Worm (Caenorhabditis elegans) whole organism, early embryonic: ENCODE measurements around the gene F58F12.4.

Source experiments
- B0310.2 ChIP-seq: sonication (generic microtip); optimal IDR thresholded peaks from 2 replicates; lab custom pipeline; 2016; ENCODE audit warnings: mild to moderate bottlenecking, missing genetic modification characterization, missing compliant biosample characterization
- F13C5.2 ChIP-seq: sonication (generic microtip); optimal IDR thresholded peaks from 2 replicates; lab custom pipeline; 2017; ENCODE audit warnings: mild to moderate bottlenecking, missing genetic modification characterization, inconsistent platforms, missing compliant biosample characterization
- aly-1 ChIP-seq: sonication (generic microtip); optimal IDR thresholded peaks from 2 replicates; lab custom pipeline; 2016; ENCODE audit warnings: missing genetic modification characterization, missing compliant biosample characterization
- ama-1 ChIP-seq: fragments of 150-350 bp; optimal IDR thresholded peaks from 2 replicates; lab custom pipeline; 2014
- ceh-13 ChIP-seq: fragments of 200-800 bp; sonication (Bioruptor generic); optimal IDR thresholded peaks from 2 replicates; lab custom pipeline; 2018; ENCODE audit warnings: mild to moderate bottlenecking, missing genetic modification characterization, missing compliant biosample characterization
- ceh-36 ChIP-seq: sonication (generic microtip); optimal IDR thresholded peaks from 2 replicates; lab custom pipeline; 2016; ENCODE audit warnings: missing genetic modification characterization, inconsistent platforms, missing compliant biosample characterization
- ets-7 ChIP-seq: sonication (generic microtip); optimal IDR thresholded peaks from 2 replicates; lab custom pipeline; 2016; ENCODE audit warnings: missing genotype, missing genetic modification characterization, missing compliant biosample characterization
- flt-1 ChIP-seq: fragments of 200-800 bp; sonication (Bioruptor generic); IDR thresholded peaks from 2 replicates; pipeline ENCODE4 v1.3.6; 2022; ENCODE audit warnings: missing genetic modification characterization, missing compliant biosample characterization
- hmbx-1 ChIP-seq: sonication (generic microtip); optimal IDR thresholded peaks from 2 replicates; lab custom pipeline; 2016; ENCODE audit warnings: mild to moderate bottlenecking, missing genetic modification characterization, missing compliant biosample characterization
- hmg-4 ChIP-seq: fragments of 200-800 bp; sonication (Bioruptor generic); optimal IDR thresholded peaks from 2 replicates; lab custom pipeline; 2018; ENCODE audit warnings: mild to moderate bottlenecking, missing genetic modification characterization, missing compliant biosample characterization
- hnd-1 ChIP-seq: sonication (generic microtip); optimal IDR thresholded peaks from 2 replicates; lab custom pipeline; 2016; ENCODE audit warnings: missing genetic modification characterization, missing compliant biosample characterization
- pes-1 ChIP-seq: fragments of 200-800 bp; sonication (Bioruptor generic); IDR thresholded peaks from 2 replicates; pipeline ENCODE4 v1.3.6; 2022; ENCODE audit warnings: missing genetic modification reagents, missing genetic modification characterization, missing compliant biosample characterization
- scrt-1 ChIP-seq: fragments of 200-800 bp; sonication (Bioruptor generic); IDR thresholded peaks from 2 replicates; pipeline ENCODE4 v1.3.6; 2022; ENCODE audit warnings: missing genetic modification characterization, missing compliant biosample characterization
- sea-1 ChIP-seq: fragments of 200-800 bp; sonication (Bioruptor generic); conservative IDR thresholded peaks from 2 replicates; pipeline ENCODE4 v1.3.6; 2022; ENCODE audit warnings: missing genetic modification characterization, missing compliant biosample characterization
- tbx-11 ChIP-seq: fragments of 200-800 bp; sonication (Bioruptor generic); IDR thresholded peaks from 2 replicates; pipeline ENCODE4 v1.3.6; 2022; ENCODE audit warnings: missing genetic modification characterization, missing compliant biosample characterization
- tbx-37 ChIP-seq: fragments of 200-800 bp; sonication (Bioruptor generic); conservative IDR thresholded peaks from 2 replicates; pipeline ENCODE4 v1.3.6; 2022; ENCODE audit warnings: missing genetic modification reagents, missing genetic modification characterization, missing compliant biosample characterization
- tra-4 ChIP-seq: sonication (generic microtip); optimal IDR thresholded peaks from 2 replicates; lab custom pipeline; 2017; ENCODE audit warnings: missing genetic modification characterization, missing compliant biosample characterization

The F58F12.4 gene

DNA sequence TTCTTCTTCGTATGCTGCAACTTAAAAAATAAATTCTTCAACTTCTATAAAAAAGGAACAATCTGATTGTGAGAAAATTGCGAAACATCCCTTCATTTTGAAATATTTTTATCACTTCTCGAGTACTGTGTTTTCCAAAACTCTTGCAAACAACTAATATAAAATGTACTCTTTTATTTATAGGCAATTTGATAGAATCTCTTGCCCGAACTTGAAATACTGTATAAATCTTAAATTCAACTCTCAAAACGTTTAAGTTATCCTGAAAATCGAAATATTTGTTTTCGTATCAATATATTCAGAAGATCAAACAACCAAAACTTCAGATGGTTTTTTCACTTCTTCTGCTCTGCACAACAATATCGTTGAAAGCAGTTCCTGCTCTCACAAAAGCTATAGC, at the start of gene F58F12.4:
TSS of gene F58F12.4 (plus strand) at position 301 of the 400 bp plus-strand sequence.
- TF ChIP-seq ama-1 (lab: Kevin White, UChicago) (no peak), ets-7 (tag; lab: Kevin White, UChicago) (no peak), F13C5.2 (tag; lab: Kevin White, UChicago) (no peak), flt-1 (GFP tag; lab: Robert Waterston, UW) (no peak), pes-1 (GFP tag; lab: Robert Waterston, UW) (no peak), scrt-1 (GFP tag; lab: Robert Waterston, UW) (no peak), hnd-1 (tag; lab: Kevin White, UChicago) (no peak), sea-1 (GFP tag; lab: Robert Waterston, UW) (no peak), tbx-37 (GFP tag; lab: Robert Waterston, UW) (no peak), ceh-36 (no peak), tra-4 (no peak), ceh-13 (GFP tag; lab: Kevin White, UChicago) (no peak), aly-1 (no peak), hmg-4 (no peak), tbx-11 (GFP tag; lab: Robert Waterston, UW) (no peak), hmbx-1 (tag; lab: Kevin White, UChicago) (no peak), B0310.2 (tag; lab: Kevin White, UChicago) (no peak)

DNA sequence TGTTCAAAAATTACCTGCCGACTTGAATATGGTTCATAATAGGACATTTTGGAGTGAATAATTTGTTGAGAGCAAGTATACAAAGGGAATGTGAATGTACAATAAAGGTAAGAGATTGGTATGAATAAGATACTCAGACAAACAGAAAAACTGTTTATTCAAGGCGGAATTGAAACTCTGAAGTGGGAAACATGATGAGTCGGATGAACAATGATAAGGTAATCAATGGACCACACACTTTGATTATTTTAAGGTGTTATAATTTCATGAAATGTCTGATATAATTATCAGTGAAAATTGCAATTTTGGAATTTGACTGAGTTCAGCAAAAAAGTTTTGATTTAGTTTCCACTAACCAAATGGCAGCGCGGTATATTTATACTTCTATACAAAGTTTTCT, 47.1 kb upstream of the F58F12.4 start:
- TF ChIP-seq sea-1 (GFP tag; lab: Robert Waterston, UW) (no peak), ets-7 (tag; lab: Kevin White, UChicago) (no peak), tra-4 (no peak), ama-1 (lab: Kevin White, UChicago) (no peak), tbx-37 (GFP tag; lab: Robert Waterston, UW) (no peak), scrt-1 (GFP tag; lab: Robert Waterston, UW) (no peak), ceh-13 (GFP tag; lab: Kevin White, UChicago) (no peak), F13C5.2 (tag; lab: Kevin White, UChicago) (no peak), B0310.2 (tag; lab: Kevin White, UChicago) (no peak), hmbx-1 (tag; lab: Kevin White, UChicago) (no peak), tbx-11 (GFP tag; lab: Robert Waterston, UW) (no peak), hnd-1 (tag; lab: Kevin White, UChicago) (no peak)

DNA sequence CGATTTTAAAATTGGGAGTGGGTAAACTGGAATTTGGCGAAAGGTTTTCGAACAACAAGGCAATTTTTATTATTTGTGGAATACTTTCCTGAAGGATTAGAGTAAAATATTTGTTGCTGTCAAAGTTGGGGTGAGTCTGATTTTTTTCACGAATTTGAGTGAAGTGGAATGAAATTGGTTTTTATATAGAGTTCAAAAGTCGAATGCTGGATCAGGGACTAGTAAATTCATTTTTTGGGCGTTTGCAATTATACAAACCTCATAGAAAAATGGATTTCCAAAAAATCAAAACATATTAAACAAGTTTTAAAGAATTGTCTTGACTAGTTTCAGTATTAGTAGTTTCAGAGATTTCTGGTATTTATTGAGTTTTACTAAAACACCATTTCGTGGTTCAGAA, 46.6 kb upstream of the F58F12.4 start, which contains the start of gene C32D5.7:
TSS of gene C32D5.7 (minus strand) at position 101 of the 400 bp plus-strand sequence.
- no peak for TF ChIP-seq tra-4
- no peak for TF ChIP-seq scrt-1 (GFP tag; lab: Robert Waterston, UW)
- TF ChIP-seq ceh-13 (GFP tag; lab: Kevin White, UChicago) = no peak
- TF ChIP-seq tbx-37 (GFP tag; lab: Robert Waterston, UW) = no peak
- no peak for TF ChIP-seq ceh-36
- TF ChIP-seq tbx-11 (GFP tag; lab: Robert Waterston, UW) = no peak
- no peak for TF ChIP-seq B0310.2 (tag; lab: Kevin White, UChicago)
- no peak for TF ChIP-seq F13C5.2 (tag; lab: Kevin White, UChicago)
- no peak for TF ChIP-seq hmg-4
- TF ChIP-seq aly-1 = no peak
- TF ChIP-seq sea-1 (GFP tag; lab: Robert Waterston, UW) = no peak
- no peak for TF ChIP-seq ama-1 (lab: Kevin White, UChicago)

DNA sequence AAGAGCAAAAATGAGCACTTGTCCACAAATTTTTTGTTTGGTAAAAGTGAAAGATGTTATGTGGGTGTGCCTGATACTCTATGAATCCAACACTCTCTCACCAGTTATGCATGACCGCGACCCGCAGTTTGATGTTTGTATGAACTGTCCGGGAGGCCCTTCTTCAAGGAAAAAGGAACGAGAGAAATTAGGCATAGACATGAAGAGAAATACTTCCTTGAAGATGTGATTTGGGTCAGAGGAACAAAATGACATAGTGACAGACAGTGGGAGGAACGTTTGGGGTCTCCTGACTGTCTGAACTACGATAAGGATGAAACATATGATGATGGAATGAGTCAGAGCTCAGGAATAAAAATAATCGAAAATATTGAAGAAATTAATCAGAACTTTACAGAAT, 45.5 kb upstream of the F58F12.4 start:
- no peak for TF ChIP-seq ama-1 (lab: Kevin White, UChicago)
- TF ChIP-seq hnd-1 (tag; lab: Kevin White, UChicago) = no peak
- TF ChIP-seq scrt-1 (GFP tag; lab: Robert Waterston, UW) = no peak
- TF ChIP-seq aly-1 = no peak
- no peak for TF ChIP-seq tra-4
- no peak for TF ChIP-seq ceh-36

DNA sequence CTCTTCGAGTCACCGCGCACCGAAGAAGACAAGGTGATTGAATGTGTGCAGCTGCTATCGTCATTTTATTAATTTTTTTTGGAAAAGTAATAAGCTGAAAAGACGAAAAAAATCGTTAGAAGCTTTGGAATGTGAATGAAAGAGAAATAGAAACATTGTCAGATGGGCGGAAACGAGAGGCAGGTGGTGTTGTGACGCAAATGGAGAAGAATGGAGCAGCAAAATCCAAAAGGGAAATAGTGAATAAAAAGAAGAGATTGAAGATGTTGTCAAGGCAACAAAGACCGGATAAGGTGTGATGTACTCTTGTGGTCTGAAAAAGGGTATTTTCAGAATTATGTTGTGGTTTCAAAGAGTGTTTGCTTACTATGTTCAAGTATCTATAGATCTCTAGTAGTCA, 44.1 kb upstream of the F58F12.4 start:
- TF ChIP-seq ceh-36 (no peak), hnd-1 (tag; lab: Kevin White, UChicago) (no peak), ets-7 (tag; lab: Kevin White, UChicago) (no peak), scrt-1 (GFP tag; lab: Robert Waterston, UW) (no peak), aly-1 (no peak), ceh-13 (GFP tag; lab: Kevin White, UChicago) (no peak), tbx-37 (GFP tag; lab: Robert Waterston, UW) (no peak), pes-1 (GFP tag; lab: Robert Waterston, UW) (no peak)

DNA sequence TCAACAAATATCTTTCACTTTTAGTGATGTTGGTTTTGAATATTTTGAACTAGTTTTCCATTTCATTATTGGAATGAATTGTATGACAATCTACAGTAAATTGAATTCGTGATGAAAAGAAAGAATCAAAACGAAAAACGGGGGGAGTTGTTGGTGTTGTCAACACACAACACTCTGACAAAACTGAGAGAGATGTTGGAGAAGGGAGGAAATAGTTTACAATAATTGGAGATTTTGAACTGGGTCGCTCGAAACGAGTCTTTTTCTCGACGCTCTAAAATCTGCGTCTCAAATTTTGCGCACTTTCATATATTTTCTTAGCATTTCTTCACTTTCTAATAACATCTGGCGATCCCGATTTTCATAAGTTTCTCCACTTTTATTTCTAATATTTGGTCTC, 42.7 kb upstream of the F58F12.4 start, which contains the start of gene txt-18:
TSS of gene txt-18 (plus strand) at position 180 of the 400 bp plus-strand sequence.
- no peak for TF ChIP-seq pes-1 (GFP tag; lab: Robert Waterston, UW)
- TF ChIP-seq tra-4 = no peak
- TF ChIP-seq hnd-1 (tag; lab: Kevin White, UChicago) = no peak
- no peak for TF ChIP-seq ets-7 (tag; lab: Kevin White, UChicago)
- TF ChIP-seq F13C5.2 (tag; lab: Kevin White, UChicago) = no peak
- no peak for TF ChIP-seq aly-1
- no peak for TF ChIP-seq hmg-4
- no peak for TF ChIP-seq tbx-37 (GFP tag; lab: Robert Waterston, UW)
- TF ChIP-seq hmbx-1 (tag; lab: Kevin White, UChicago) = no peak
- no peak for TF ChIP-seq ceh-36
- TF ChIP-seq scrt-1 (GFP tag; lab: Robert Waterston, UW) = no peak
- no peak for TF ChIP-seq B0310.2 (tag; lab: Kevin White, UChicago)
- TF ChIP-seq sea-1 (GFP tag; lab: Robert Waterston, UW) = no peak
- no peak for TF ChIP-seq ceh-13 (GFP tag; lab: Kevin White, UChicago)
- TF ChIP-seq tbx-11 (GFP tag; lab: Robert Waterston, UW) = no peak
- TF ChIP-seq ama-1 (lab: Kevin White, UChicago) = no peak
- no peak for TF ChIP-seq flt-1 (GFP tag; lab: Robert Waterston, UW)

DNA sequence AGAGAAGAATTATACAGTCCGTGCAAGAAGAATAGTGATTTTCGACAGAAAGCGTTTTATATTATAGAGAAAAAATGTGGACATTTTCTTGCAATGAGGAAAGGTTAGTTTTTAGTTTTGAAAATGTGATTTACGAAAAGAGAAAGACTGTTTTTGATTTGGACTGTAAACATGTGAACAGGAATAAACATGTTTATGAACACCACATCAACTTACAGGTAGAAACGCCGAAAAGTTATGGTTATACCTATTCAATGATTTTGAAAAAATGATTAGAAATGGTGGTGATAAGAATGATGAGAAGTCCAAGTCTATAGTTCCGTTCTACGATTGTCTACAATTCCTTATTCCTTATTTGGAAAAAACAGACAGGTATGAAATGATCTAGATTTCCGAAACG, 42.1 kb upstream of the F58F12.4 start:
- no peak for TF ChIP-seq B0310.2 (tag; lab: Kevin White, UChicago)
- no peak for TF ChIP-seq F13C5.2 (tag; lab: Kevin White, UChicago)
- no peak for TF ChIP-seq ama-1 (lab: Kevin White, UChicago)
- no peak for TF ChIP-seq aly-1
- TF ChIP-seq flt-1 (GFP tag; lab: Robert Waterston, UW) = no peak
- no peak for TF ChIP-seq ets-7 (tag; lab: Kevin White, UChicago)
- no peak for TF ChIP-seq hnd-1 (tag; lab: Kevin White, UChicago)
- TF ChIP-seq hmg-4 = no peak
- no peak for TF ChIP-seq tbx-11 (GFP tag; lab: Robert Waterston, UW)
- no peak for TF ChIP-seq ceh-36
- TF ChIP-seq hmbx-1 (tag; lab: Kevin White, UChicago) = no peak
- no peak for TF ChIP-seq scrt-1 (GFP tag; lab: Robert Waterston, UW)
- no peak for TF ChIP-seq pes-1 (GFP tag; lab: Robert Waterston, UW)
- no peak for TF ChIP-seq tra-4
- no peak for TF ChIP-seq ceh-13 (GFP tag; lab: Kevin White, UChicago)
- no peak for TF ChIP-seq sea-1 (GFP tag; lab: Robert Waterston, UW)
- TF ChIP-seq tbx-37 (GFP tag; lab: Robert Waterston, UW) = no peak
